Worm (Caenorhabditis elegans): ENCODE measurements around the gene K01G5.8.

ce11 chrIII:10769693-10770092 is 29.1 kb upstream of the K01G5.8 start:
- TF ChIP-seq ceh-30 (tag; optimal IDR thresholded peaks at IDR 0.05) (no peak), elt-2 (tag; optimal IDR thresholded peaks at IDR 0.05) (no peak), hlh-30 (tag; optimal IDR thresholded peaks at IDR 0.05; ENCODE audit: insufficient read depth) (no peak), ceh-14 (tag; optimal IDR thresholded peaks at IDR 0.05) (no peak)

Measured in whole organism, late embryonic.